Worm (Caenorhabditis elegans): Measurements from ENCODE around the gene mask-1.

DNA sequence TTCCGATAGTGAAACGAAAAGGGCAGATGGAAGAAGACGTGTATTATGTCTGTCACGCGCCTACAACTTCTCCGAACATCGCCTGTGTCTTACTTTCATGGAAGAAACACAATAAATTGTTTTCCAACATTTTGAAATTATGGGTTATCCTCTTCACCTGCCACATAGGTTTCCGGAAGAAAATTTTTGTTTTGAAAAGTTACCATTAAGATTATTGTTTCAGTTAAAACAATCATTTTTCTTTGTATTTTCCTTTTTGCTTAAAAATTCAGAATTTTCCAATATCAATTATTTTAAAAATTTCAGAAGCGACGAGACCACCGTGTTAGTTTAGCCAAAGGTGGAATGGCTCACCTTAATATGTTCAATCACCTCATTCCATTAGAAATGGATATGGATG, at the start of gene mask-1:
- TF ChIP-seq ama-1 (optimal IDR thresholded peaks at IDR 0.05) = no peak
- no peak for TF ChIP-seq unc-39 (tag; optimal IDR thresholded peaks at IDR 0.05)
- no peak for TF ChIP-seq unc-62 (GFP tag; optimal IDR thresholded peaks at IDR 0.05)
- no peak for TF ChIP-seq aly-2 (tag; optimal IDR thresholded peaks at IDR 0.05)
- TF ChIP-seq tbx-2 (tag; optimal IDR thresholded peaks at IDR 0.05) = no peak
- no peak for TF ChIP-seq fkh-10 (GFP tag; optimal IDR thresholded peaks at IDR 0.05)
- TF ChIP-seq ceh-82 (tag; optimal IDR thresholded peaks at IDR 0.05) = no peak
- no peak for TF ChIP-seq nfya-1 (tag; optimal IDR thresholded peaks at IDR 0.05; ENCODE audit: insufficient read depth)
- no peak for TF ChIP-seq mml-1 (tag; optimal IDR thresholded peaks at IDR 0.05)
- TF ChIP-seq ztf-11 (tag; optimal IDR thresholded peaks at IDR 0.05) = no peak
- no peak for TF ChIP-seq nhr-25 (tag; optimal IDR thresholded peaks at IDR 0.05)
